Fruit fly (Drosophila melanogaster): ENCODE data around the gene CG34155.

dm6 chr3R:30531129-30531708, 28.8 kb downstream of the CG34155 start:
- TF ChIP-seq CG8478 (optimal IDR thresholded peaks at IDR 0.05) (no peak), CTCF (optimal IDR thresholded peaks at IDR 0.05) (no peak)

Data from S2 (cell line).